Fruit fly (Drosophila melanogaster): Measurements from ENCODE around the gene Vps45.

The Vps45 gene

DNA sequence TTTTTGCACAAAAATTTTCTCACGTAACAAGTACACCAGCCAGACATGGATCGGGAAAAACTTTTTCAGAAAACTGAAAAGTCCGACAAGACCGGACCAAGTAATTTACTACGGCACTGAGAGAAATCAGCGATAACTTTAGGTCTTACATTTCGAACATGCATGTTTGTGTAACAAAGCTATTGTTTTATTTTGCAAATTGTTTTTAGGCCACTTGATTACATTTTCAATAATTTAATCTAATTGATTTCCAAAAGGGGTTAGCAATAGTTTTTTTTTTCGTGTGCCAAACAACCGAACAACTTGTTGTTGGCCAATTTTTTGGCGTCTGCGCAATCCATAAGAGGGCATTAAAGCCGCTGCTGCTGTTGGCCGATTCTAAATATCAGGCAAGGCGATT lies 49.4 kb downstream of the Vps45 start:
- peak; percentile 74 for TF ChIP-seq CG7368 (GFP tag; optimal IDR thresholded peaks at IDR 0.05)
- TF ChIP-seq Sox15 (GFP tag; optimal IDR thresholded peaks at IDR 0.05), result peak; percentile 64
- TF ChIP-seq Sox102F (GFP tag; optimal IDR thresholded peaks at IDR 0.05), result peak; percentile 91
- TF ChIP-seq achi (GFP tag; optimal IDR thresholded peaks at IDR 0.05), result peak; percentile 86
- TF ChIP-seq CG11902 (GFP tag; optimal IDR thresholded peaks at IDR 0.05), result peak; percentile 77
- peak; percentile 76 for TF ChIP-seq vri (GFP tag; optimal IDR thresholded peaks at IDR 0.05)
- peak; percentile 68 for TF ChIP-seq CG16779 (tag; optimal IDR thresholded peaks at IDR 0.05)
- TF ChIP-seq CG31627 (GFP tag; optimal IDR thresholded peaks at IDR 0.05), result peak; percentile 85
- TF ChIP-seq Smox (GFP tag; optimal IDR thresholded peaks at IDR 0.05), result peak; percentile 83
- TF ChIP-seq fkh (GFP tag; optimal IDR thresholded peaks at IDR 0.05), result no peak
- TF ChIP-seq CG34406 (GFP tag; optimal IDR thresholded peaks at IDR 0.05), result peak; percentile 75
- TF ChIP-seq Ets21C (GFP tag; optimal IDR thresholded peaks at IDR 0.05), result peak; percentile 78
- TF ChIP-seq CG8319 (GFP tag; optimal IDR thresholded peaks at IDR 0.05), result peak; percentile 68
- peak; percentile 81 for TF ChIP-seq CG11762 (GFP tag; optimal IDR thresholded peaks at IDR 0.05; ENCODE audit: insufficient read depth)
- peak; percentile 76 for TF ChIP-seq CG10631 (GFP tag; optimal IDR thresholded peaks at IDR 0.05)
- peak; percentile 89 for TF ChIP-seq cyc (GFP tag; optimal IDR thresholded peaks at IDR 0.05)
- peak; percentile 88 for TF ChIP-seq CG32006 (GFP tag; optimal IDR thresholded peaks at IDR 0.05)
- TF ChIP-seq OdsH (GFP tag; optimal IDR thresholded peaks at IDR 0.05), result peak; percentile 87
- peak; percentile 66 for TF ChIP-seq CG4318 (GFP tag; optimal IDR thresholded peaks at IDR 0.05)
- peak; percentile 87 for TF ChIP-seq Gug (GFP tag; IDR thresholded peaks at IDR 0.05)
- peak; percentile 96 for TF ChIP-seq Eip78C (GFP tag)
- peak; percentile 84 for TF ChIP-seq acj6 (GFP tag; optimal IDR thresholded peaks at IDR 0.05)
- TF ChIP-seq Blimp-1 (GFP tag; optimal IDR thresholded peaks at IDR 0.05), result peak; percentile 65
- peak; percentile 20 for TF ChIP-seq CG6808 (GFP tag; optimal IDR thresholded peaks at IDR 0.05)
- TF ChIP-seq salr (GFP tag; optimal IDR thresholded peaks at IDR 0.05), result peak in 1 of 2 experiments; percentile 65
- peak; percentile 91 for TF ChIP-seq Hr4 (GFP tag; optimal IDR thresholded peaks at IDR 0.05)
- no peak for TF ChIP-seq CG1621 (tag; optimal IDR thresholded peaks at IDR 0.05)
- peak; percentile 3 for TF ChIP-seq dsx (GFP tag; optimal IDR thresholded peaks at IDR 0.05; ENCODE audit: poor library complexity, severe bottlenecking)
- TF ChIP-seq net (GFP tag; optimal IDR thresholded peaks at IDR 0.05), result peak; percentile 85
- TF ChIP-seq CG11294 (GFP tag; IDR thresholded peaks at IDR 0.05), result peak; percentile 89
- peak; percentile 88 for TF ChIP-seq pdm3 (GFP tag; optimal IDR thresholded peaks at IDR 0.05)
- TF ChIP-seq dac (GFP tag; optimal IDR thresholded peaks at IDR 0.05), result peak; percentile 74
- peak; percentile 95 for TF ChIP-seq svp (GFP tag)
- TF ChIP-seq CG15336 (GFP tag; IDR thresholded peaks at IDR 0.05), result peak; percentile 94
- peak; percentile 41 for TF ChIP-seq Ets96B (tag; optimal IDR thresholded peaks at IDR 0.05)
- TF ChIP-seq Sox14 (GFP tag; optimal IDR thresholded peaks at IDR 0.05), result peak; percentile 84
- TF ChIP-seq CG3919 (GFP tag; optimal IDR thresholded peaks at IDR 0.05), result peak; percentile 89
- no peak for TF ChIP-seq fd59A (GFP tag; optimal IDR thresholded peaks at IDR 0.05)
- TF ChIP-seq CG8119 (GFP tag; IDR thresholded peaks at IDR 0.05), result peak; percentile 93
- no peak for TF ChIP-seq CG9139 (GFP tag; optimal IDR thresholded peaks at IDR 0.05)
- peak; percentile 57 for TF ChIP-seq fd85E (GFP tag; optimal IDR thresholded peaks at IDR 0.05)
- peak; percentile 48 for TF ChIP-seq CG10669 (GFP tag; optimal IDR thresholded peaks at IDR 0.05)
- peak; percentile 92 for TF ChIP-seq esn (GFP tag; optimal IDR thresholded peaks at IDR 0.05)
- peak in 1 of 2 experiments; percentile 28 for TF ChIP-seq ss (GFP tag; optimal IDR thresholded peaks at IDR 0.05)
- peak; percentile 32 for TF ChIP-seq spab (GFP tag; optimal IDR thresholded peaks at IDR 0.05)
- peak; percentile 90 for TF ChIP-seq CG6276 (GFP tag; optimal IDR thresholded peaks at IDR 0.05)
- TF ChIP-seq lz (GFP tag; optimal IDR thresholded peaks at IDR 0.05), result peak; percentile 86
- TF ChIP-seq Eip93F (GFP tag; optimal IDR thresholded peaks at IDR 0.05), result peak; percentile 78
- peak; percentile 93 for TF ChIP-seq CG6163 (GFP tag; IDR thresholded peaks at IDR 0.05)
- no peak for TF ChIP-seq Hr38 (GFP tag; optimal IDR thresholded peaks at IDR 0.05)
- peak; percentile 40 for TF ChIP-seq CG3032 (tag; optimal IDR thresholded peaks at IDR 0.05)
- TF ChIP-seq CG6792 (GFP tag; optimal IDR thresholded peaks at IDR 0.05), result peak; percentile 79

All from whole organism, prepupa.